Fruit fly (Drosophila melanogaster) whole organism, embryonic: Measurements from ENCODE around the gene CG8671.

Experiments
- CG3847 ChIP-seq: fragments of 200-800 bp; sonication (Bioruptor generic); IDR thresholded peaks from 2 replicates; pipeline ENCODE4 v1.3.6; 2022; ENCODE audit warnings: missing biosample characterization, missing genetic modification characterization
- CG6854 ChIP-seq: fragments of 200-800 bp; sonication (Bioruptor generic); optimal IDR thresholded peaks from 3 replicates; lab custom pipeline; 2017; ENCODE audit warnings: missing biosample characterization, mild to moderate bottlenecking, missing genetic modification characterization
- Gug ChIP-seq: fragments of 200-800 bp; sonication (Bioruptor generic); IDR thresholded peaks from 4 replicates; pipeline ENCODE4 v1.3.6; 2022; ENCODE audit warnings: missing biosample characterization, missing genetic modification characterization
- Nf-YB ChIP-seq: fragments of 200-800 bp; sonication (Bioruptor generic); optimal IDR thresholded peaks from 3 replicates; lab custom pipeline; 2019; ENCODE audit warnings: missing biosample characterization, mild to moderate bottlenecking, missing genetic modification characterization, moderate library complexity
- cg ChIP-seq: fragments of 200-800 bp; sonication (Bioruptor generic); optimal IDR thresholded peaks from 3 replicates; lab custom pipeline; 2019; ENCODE audit warnings: missing biosample characterization, mild to moderate bottlenecking, missing genetic modification characterization, moderate library complexity
- dan ChIP-seq: fragments of 200-800 bp; sonication (Bioruptor generic); IDR thresholded peaks from 2 replicates; pipeline ENCODE4 v1.3.6; 2022; ENCODE audit warnings: missing biosample characterization, missing genetic modification characterization
- ftz-f1 ChIP-seq: fragments of 200-800 bp; sonication (Bioruptor generic); optimal IDR thresholded peaks from 2 replicates; lab custom pipeline; 2016; ENCODE audit warnings: missing biosample characterization, missing genetic modification characterization
- pnt ChIP-seq: fragments of 200-800 bp; sonication (Bioruptor generic); optimal IDR thresholded peaks from 3 replicates; lab custom pipeline; 2016; ENCODE audit warnings: missing biosample characterization, missing genetic modification characterization

- TF ChIP-seq ftz-f1 (GFP tag; lab: Kevin White, UChicago): no peak
- no peak for TF ChIP-seq cg
- no peak for TF ChIP-seq pnt (GFP tag; lab: Kevin White, UChicago)
- TF ChIP-seq Nf-YB (GFP tag; lab: Kevin White, UChicago): no peak
- no peak for TF ChIP-seq dan (GFP tag; lab: Robert Waterston, UW)
- no peak for TF ChIP-seq CG6854
- no peak for TF ChIP-seq CG3847
- TF ChIP-seq Gug (GFP tag; lab: Robert Waterston, UW): no peak
Observed at dm6 chr2L:21260869-21261268, 1.9 kb upstream of the CG8671 start.
